Fruit fly (Drosophila melanogaster): ENCODE measurements around the gene yem.

The yem gene

dm6 chr3R:29083459-29084457 is 38.9 kb downstream of the yem start (continued):
- no peak for TF ChIP-seq CG13775 (GFP tag; optimal IDR thresholded peaks at IDR 0.05)
- TF ChIP-seq CG18599 (GFP tag; optimal IDR thresholded peaks at IDR 0.05), result no peak
- TF ChIP-seq nerfin-2 (GFP tag; IDR thresholded peaks at IDR 0.05; ENCODE audit: partially characterized antibody), result no peak
- TF ChIP-seq Poxn (GFP tag; IDR thresholded peaks at IDR 0.05), result no peak
- TF ChIP-seq caup (GFP tag; optimal IDR thresholded peaks at IDR 0.05; ENCODE audit: severe bottlenecking), result no peak
- TF ChIP-seq CG43689 (GFP tag; IDR thresholded peaks at IDR 0.05), result no peak
- no peak for TF ChIP-seq CG8359 (GFP tag; optimal IDR thresholded peaks at IDR 0.05; ENCODE audit: borderline replicate concordance)
- TF ChIP-seq tgo (GFP tag; IDR thresholded peaks at IDR 0.05), result no peak
- TF ChIP-seq HmgZ (tag; optimal IDR thresholded peaks at IDR 0.05), result no peak
- TF ChIP-seq CG11695 (GFP tag; IDR thresholded peaks at IDR 0.05), result no peak; the same call in 2 of the 3 replicates
- TF ChIP-seq Oli (tag; optimal IDR thresholded peaks at IDR 0.05), result no peak
- no peak for TF ChIP-seq CG1647 (GFP tag; optimal IDR thresholded peaks at IDR 0.05)
- TF ChIP-seq CG3726 (GFP tag; IDR thresholded peaks at IDR 0.05), result no peak
- TF ChIP-seq CG7987 (GFP tag; optimal IDR thresholded peaks at IDR 0.05), result peak; percentile 48
- TF ChIP-seq CG1792 (GFP tag; optimal IDR thresholded peaks at IDR 0.05), result no peak
- TF ChIP-seq ind (GFP tag; optimal IDR thresholded peaks at IDR 0.05), result no peak
- TF ChIP-seq zf30C (GFP tag; optimal IDR thresholded peaks at IDR 0.05), result no peak
- no peak for TF ChIP-seq lmd (GFP tag; IDR thresholded peaks at IDR 0.05)
- TF ChIP-seq chif (GFP tag; optimal IDR thresholded peaks at IDR 0.05), result no peak
- TF ChIP-seq gem (tag; optimal IDR thresholded peaks at IDR 0.05), result peak; percentile 11
- no peak for TF ChIP-seq CG4328 (GFP tag; optimal IDR thresholded peaks at IDR 0.05)
- no peak for TF ChIP-seq Sox102F (GFP tag; optimal IDR thresholded peaks at IDR 0.05)
- TF ChIP-seq CkIIα-i1 (GFP tag; IDR thresholded peaks at IDR 0.05), result no peak
- no peak for TF ChIP-seq CG34224 (GFP tag; IDR thresholded peaks at IDR 0.05; ENCODE audit: partially characterized antibody)
- no peak for TF ChIP-seq CG32532 (GFP tag; IDR thresholded peaks at IDR 0.05)
- TF ChIP-seq ara (GFP tag; IDR thresholded peaks at IDR 0.05), result no peak
- TF ChIP-seq chm (GFP tag; IDR thresholded peaks at IDR 0.05), result no peak
- no peak for TF ChIP-seq Bdp1 (GFP tag; optimal IDR thresholded peaks at IDR 0.05)
- no peak for TF ChIP-seq seq (GFP tag; IDR thresholded peaks at IDR 0.05)
- TF ChIP-seq row (GFP tag; IDR thresholded peaks at IDR 0.05), result 0 out of 3 replicates have a peak, but pooled peaks have one; percentile 8
- TF ChIP-seq tap (tag; optimal IDR thresholded peaks at IDR 0.05), result peak; percentile 27
- no peak for TF ChIP-seq CG7556 (GFP tag; optimal IDR thresholded peaks at IDR 0.05)
- no peak for TF ChIP-seq Hr39 (optimal IDR thresholded peaks at IDR 0.05)
- TF ChIP-seq E2f1 (GFP tag; IDR thresholded peaks at IDR 0.05), result no peak
- no peak for TF ChIP-seq fu2 (GFP tag; optimal IDR thresholded peaks at IDR 0.05)
- TF ChIP-seq Antp (GFP tag; optimal IDR thresholded peaks at IDR 0.05), result no peak
- TF ChIP-seq pros (GFP tag; optimal IDR thresholded peaks at IDR 0.05), result peak; percentile 5
- no peak for TF ChIP-seq Rfx (GFP tag; IDR thresholded peaks at IDR 0.05)
- TF ChIP-seq CG30431 (GFP tag; optimal IDR thresholded peaks at IDR 0.05), result no peak
- TF ChIP-seq CG12155 (GFP tag; optimal IDR thresholded peaks at IDR 0.05), result no peak
- TF ChIP-seq CG17385 (GFP tag; optimal IDR thresholded peaks at IDR 0.05), result peak; percentile 29
- no peak for TF ChIP-seq tll (GFP tag; optimal IDR thresholded peaks at IDR 0.05)
- no peak for TF ChIP-seq h (optimal IDR thresholded peaks at IDR 0.05)
- TF ChIP-seq cg (GFP tag; optimal IDR thresholded peaks at IDR 0.05), result peak; percentile 81
- no peak for TF ChIP-seq CG4282 (GFP tag; optimal IDR thresholded peaks at IDR 0.05)
- no peak for TF ChIP-seq cato (GFP tag; optimal IDR thresholded peaks at IDR 0.05; ENCODE audit: borderline replicate concordance)
- TF ChIP-seq Hr78 (GFP tag; optimal IDR thresholded peaks at IDR 0.05), result peak in 1 of 2 experiments; percentile 22
- TF ChIP-seq amos (GFP tag; IDR thresholded peaks at IDR 0.05; ENCODE audit: partially characterized antibody), result no peak
- no peak for TF ChIP-seq HLH54F (GFP tag; optimal IDR thresholded peaks at IDR 0.05)

Data from whole organism, embryonic.